Worm (Caenorhabditis elegans) whole organism, early embryonic: Measurements from ENCODE around the gene atg-2.

Source experiments
- B0310.2 ChIP-seq: sonication (generic microtip); optimal IDR thresholded peaks from 2 replicates; lab custom pipeline; 2016; ENCODE audit warnings: mild to moderate bottlenecking, missing genetic modification characterization, missing compliant biosample characterization
- F13C5.2 ChIP-seq: sonication (generic microtip); optimal IDR thresholded peaks from 2 replicates; lab custom pipeline; 2017; ENCODE audit warnings: mild to moderate bottlenecking, missing genetic modification characterization, inconsistent platforms, missing compliant biosample characterization
- aly-1 ChIP-seq: sonication (generic microtip); optimal IDR thresholded peaks from 2 replicates; lab custom pipeline; 2016; ENCODE audit warnings: missing genetic modification characterization, missing compliant biosample characterization
- ama-1 ChIP-seq: fragments of 150-350 bp; optimal IDR thresholded peaks from 2 replicates; lab custom pipeline; 2014
- ceh-13 ChIP-seq: fragments of 200-800 bp; sonication (Bioruptor generic); optimal IDR thresholded peaks from 2 replicates; lab custom pipeline; 2018; ENCODE audit warnings: mild to moderate bottlenecking, missing genetic modification characterization, missing compliant biosample characterization
- ceh-36 ChIP-seq: sonication (generic microtip); optimal IDR thresholded peaks from 2 replicates; lab custom pipeline; 2016; ENCODE audit warnings: missing genetic modification characterization, inconsistent platforms, missing compliant biosample characterization
- ets-7 ChIP-seq: sonication (generic microtip); optimal IDR thresholded peaks from 2 replicates; lab custom pipeline; 2016; ENCODE audit warnings: missing genotype, missing genetic modification characterization, missing compliant biosample characterization
- flt-1 ChIP-seq: fragments of 200-800 bp; sonication (Bioruptor generic); IDR thresholded peaks from 2 replicates; pipeline ENCODE4 v1.3.6; 2022; ENCODE audit warnings: missing genetic modification characterization, missing compliant biosample characterization
- hmbx-1 ChIP-seq: sonication (generic microtip); optimal IDR thresholded peaks from 2 replicates; lab custom pipeline; 2016; ENCODE audit warnings: mild to moderate bottlenecking, missing genetic modification characterization, missing compliant biosample characterization
- hmg-4 ChIP-seq: fragments of 200-800 bp; sonication (Bioruptor generic); optimal IDR thresholded peaks from 2 replicates; lab custom pipeline; 2018; ENCODE audit warnings: mild to moderate bottlenecking, missing genetic modification characterization, missing compliant biosample characterization
- hnd-1 ChIP-seq: sonication (generic microtip); optimal IDR thresholded peaks from 2 replicates; lab custom pipeline; 2016; ENCODE audit warnings: missing genetic modification characterization, missing compliant biosample characterization
- pes-1 ChIP-seq: fragments of 200-800 bp; sonication (Bioruptor generic); IDR thresholded peaks from 2 replicates; pipeline ENCODE4 v1.3.6; 2022; ENCODE audit warnings: missing genetic modification reagents, missing genetic modification characterization, missing compliant biosample characterization
- scrt-1 ChIP-seq: fragments of 200-800 bp; sonication (Bioruptor generic); IDR thresholded peaks from 2 replicates; pipeline ENCODE4 v1.3.6; 2022; ENCODE audit warnings: missing genetic modification characterization, missing compliant biosample characterization
- sea-1 ChIP-seq: fragments of 200-800 bp; sonication (Bioruptor generic); conservative IDR thresholded peaks from 2 replicates; pipeline ENCODE4 v1.3.6; 2022; ENCODE audit warnings: missing genetic modification characterization, missing compliant biosample characterization
- tbx-11 ChIP-seq: fragments of 200-800 bp; sonication (Bioruptor generic); IDR thresholded peaks from 2 replicates; pipeline ENCODE4 v1.3.6; 2022; ENCODE audit warnings: missing genetic modification characterization, missing compliant biosample characterization
- tbx-37 ChIP-seq: fragments of 200-800 bp; sonication (Bioruptor generic); conservative IDR thresholded peaks from 2 replicates; pipeline ENCODE4 v1.3.6; 2022; ENCODE audit warnings: missing genetic modification reagents, missing genetic modification characterization, missing compliant biosample characterization
- tra-4 ChIP-seq: sonication (generic microtip); optimal IDR thresholded peaks from 2 replicates; lab custom pipeline; 2017; ENCODE audit warnings: missing genetic modification characterization, missing compliant biosample characterization

The atg-2 gene

DNA sequence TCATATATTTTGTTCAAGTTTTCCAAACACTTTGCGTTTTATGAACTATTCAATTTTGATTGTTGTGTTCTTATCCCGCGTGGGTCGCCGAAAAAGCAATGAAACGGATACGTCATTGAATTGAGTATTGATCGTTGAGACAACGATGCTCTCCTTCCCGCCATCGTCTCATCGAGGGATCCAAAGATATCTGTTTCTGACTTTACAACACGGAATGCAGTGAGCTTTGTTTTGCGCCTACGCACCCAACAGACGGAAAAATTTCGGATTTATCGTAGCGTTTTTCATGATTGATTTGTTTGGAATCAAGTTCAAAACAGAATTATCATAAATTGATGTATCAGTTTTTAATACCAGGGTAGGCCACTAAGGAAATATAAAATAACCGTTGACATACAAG lies 16.0 kb downstream of the atg-2 start:
- TF ChIP-seq hnd-1 (tag; lab: Kevin White, UChicago), result no peak
- no peak for TF ChIP-seq flt-1 (GFP tag; lab: Robert Waterston, UW)
- TF ChIP-seq ama-1, result no peak
- no peak for TF ChIP-seq pes-1 (GFP tag; lab: Robert Waterston, UW)
- TF ChIP-seq ets-7 (tag; lab: Kevin White, UChicago), result no peak
- TF ChIP-seq tra-4 (tag; lab: Kevin White, UChicago), result no peak
- no peak for TF ChIP-seq hmbx-1 (tag; lab: Kevin White, UChicago)
- TF ChIP-seq hmg-4 (GFP tag; lab: Kevin White, UChicago), result no peak
- TF ChIP-seq F13C5.2 (tag; lab: Kevin White, UChicago), result no peak
- TF ChIP-seq ceh-36 (tag; lab: Kevin White, UChicago), result no peak
- TF ChIP-seq tbx-37 (GFP tag; lab: Robert Waterston, UW), result no peak
- TF ChIP-seq sea-1 (GFP tag; lab: Robert Waterston, UW), result no peak

DNA sequence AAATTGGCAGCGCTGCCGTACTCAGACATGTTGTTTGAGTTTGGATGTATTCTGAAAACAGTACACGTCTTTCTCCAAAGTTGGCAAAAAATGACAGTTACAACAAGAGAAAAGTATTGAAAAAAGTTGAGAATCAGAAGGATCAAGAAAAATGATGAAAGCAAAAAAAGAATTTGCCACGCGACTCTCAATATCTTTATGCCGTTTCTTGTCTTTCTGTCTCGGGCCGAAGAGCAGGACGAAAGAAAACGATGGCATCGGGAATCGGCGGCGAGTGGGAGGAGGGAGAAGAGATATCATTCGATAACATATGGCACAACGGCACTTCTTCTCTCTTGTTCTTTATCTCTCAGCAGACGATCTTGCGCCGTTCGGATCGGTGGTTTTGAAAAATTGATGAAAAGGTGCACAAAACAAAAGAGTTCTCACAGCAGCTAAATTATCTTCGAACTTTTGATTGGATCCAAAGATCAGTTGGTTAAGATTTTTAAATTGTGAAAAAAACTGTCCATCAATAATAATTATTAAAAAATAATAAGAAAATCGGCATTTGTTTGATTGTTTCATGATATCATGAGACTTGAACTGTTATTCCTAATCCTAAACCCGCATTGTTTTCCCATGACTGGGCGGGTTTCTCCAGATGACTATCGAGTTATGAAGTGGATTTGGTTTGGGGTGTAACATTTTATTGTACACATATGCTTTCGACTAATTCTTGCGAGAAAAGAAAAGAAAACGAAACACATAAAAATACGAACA lies 16.8 kb downstream of the atg-2 start, which contains the start of gene gei-15:
gei-15 (minus strand) TSS at position 51 of the 762 bp plus-strand sequence.
- no peak for TF ChIP-seq ets-7 (tag; lab: Kevin White, UChicago)
- no peak for TF ChIP-seq pes-1 (GFP tag; lab: Robert Waterston, UW)
- TF ChIP-seq ceh-36 (tag; lab: Kevin White, UChicago), result no peak
- TF ChIP-seq tra-4 (tag; lab: Kevin White, UChicago), result no peak
- no peak for TF ChIP-seq flt-1 (GFP tag; lab: Robert Waterston, UW)
- TF ChIP-seq hmg-4 (GFP tag; lab: Kevin White, UChicago), result no peak
- no peak for TF ChIP-seq F13C5.2 (tag; lab: Kevin White, UChicago)
- TF ChIP-seq tbx-11, result no peak
- no peak for TF ChIP-seq hmbx-1 (tag; lab: Kevin White, UChicago)
- no peak for TF ChIP-seq ama-1
- TF ChIP-seq ceh-13 (GFP tag; lab: Kevin White, UChicago), result no peak
- no peak for TF ChIP-seq aly-1 (tag; lab: Kevin White, UChicago)
- no peak for TF ChIP-seq tbx-37 (GFP tag; lab: Robert Waterston, UW)
- TF ChIP-seq sea-1 (GFP tag; lab: Robert Waterston, UW), result no peak
- no peak for TF ChIP-seq scrt-1
- no peak for TF ChIP-seq B0310.2 (tag; lab: Kevin White, UChicago)
- no peak for TF ChIP-seq hnd-1 (tag; lab: Kevin White, UChicago)

DNA sequence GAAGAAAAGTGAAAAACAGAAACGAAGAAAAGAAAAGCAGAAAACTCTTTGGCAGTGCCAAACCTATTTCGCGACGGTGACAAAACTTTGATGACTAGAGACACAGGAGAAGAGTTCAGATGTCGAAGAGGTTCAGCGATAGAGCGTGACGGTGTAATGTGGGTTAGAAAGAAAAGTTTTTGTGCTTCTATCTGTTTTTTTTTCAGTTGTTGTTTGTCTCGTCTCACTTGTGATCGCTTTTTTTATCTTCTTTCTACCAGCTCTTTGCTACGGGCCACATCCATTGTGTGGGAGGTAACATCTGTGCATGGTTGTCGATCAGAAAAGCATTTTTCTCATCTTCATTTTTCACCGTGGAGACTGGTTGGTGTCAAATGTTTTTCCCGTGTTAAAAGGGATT lies 19.3 kb downstream of the atg-2 start, which contains the start of gene F41B4.1:
F41B4.1 (minus strand) TSS at position 23 of the 400 bp plus-strand sequence.
- TF ChIP-seq B0310.2 (tag; lab: Kevin White, UChicago) (no peak), tbx-37 (GFP tag; lab: Robert Waterston, UW) (no peak), F13C5.2 (tag; lab: Kevin White, UChicago) (no peak), hmbx-1 (tag; lab: Kevin White, UChicago) (no peak), pes-1 (GFP tag; lab: Robert Waterston, UW) (no peak)

DNA sequence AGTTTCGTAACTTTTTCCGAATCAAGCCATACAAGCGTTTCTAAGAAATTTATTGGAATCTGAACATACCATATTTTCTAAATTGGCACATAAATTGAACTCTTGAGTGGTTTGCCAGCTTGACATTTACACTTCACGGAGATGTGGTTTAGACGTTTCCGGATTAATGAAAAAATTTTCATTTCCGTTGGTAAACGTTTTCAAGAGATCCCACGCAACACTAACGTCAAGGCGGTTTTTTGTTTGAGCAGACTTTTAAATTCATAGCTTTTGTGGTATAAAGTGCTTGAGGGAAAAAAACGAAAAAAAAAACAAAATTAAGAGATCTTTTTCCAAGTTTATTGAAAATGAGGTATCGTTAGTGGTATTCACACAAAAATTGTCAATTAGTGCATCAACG lies 28.6 kb downstream of the atg-2 start, which contains the start of gene F41B4.2:
F41B4.2 (minus strand) TSS at position 101 of the 400 bp plus-strand sequence.
- no peak for TF ChIP-seq B0310.2 (tag; lab: Kevin White, UChicago)

DNA sequence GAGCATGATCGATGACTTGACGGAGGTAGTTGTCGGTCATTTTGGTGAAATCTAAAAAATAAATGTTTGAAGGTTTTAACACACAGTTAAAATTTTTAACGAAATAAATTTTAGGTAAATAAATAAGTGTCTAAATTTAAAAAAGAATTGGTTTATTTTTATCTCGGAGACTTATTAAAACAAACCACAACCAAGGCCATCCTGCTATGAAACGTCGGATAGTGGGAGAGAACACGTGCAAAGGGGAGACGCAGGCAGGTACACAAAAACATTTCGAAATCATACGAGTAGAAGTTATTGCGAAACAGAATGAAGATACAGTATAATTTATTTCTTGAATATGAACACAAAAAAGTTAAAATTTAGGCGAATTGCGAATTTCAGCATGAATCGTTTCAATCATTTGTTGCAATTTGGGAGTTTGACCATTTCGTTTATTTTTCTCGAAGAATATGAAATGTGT lies 29.5 kb downstream of the atg-2 start, which contains the start of gene F41B4.3:
F41B4.3 (minus strand) TSS at position 51 of the 463 bp plus-strand sequence.
- TF ChIP-seq hmg-4 (GFP tag; lab: Kevin White, UChicago), result no peak
- TF ChIP-seq aly-1 (tag; lab: Kevin White, UChicago), result no peak
- no peak for TF ChIP-seq hmbx-1 (tag; lab: Kevin White, UChicago)
- no peak for TF ChIP-seq sea-1 (GFP tag; lab: Robert Waterston, UW)
- TF ChIP-seq scrt-1, result no peak
- TF ChIP-seq tbx-11, result no peak
- TF ChIP-seq ets-7 (tag; lab: Kevin White, UChicago), result no peak
- TF ChIP-seq F13C5.2 (tag; lab: Kevin White, UChicago), result no peak

DNA sequence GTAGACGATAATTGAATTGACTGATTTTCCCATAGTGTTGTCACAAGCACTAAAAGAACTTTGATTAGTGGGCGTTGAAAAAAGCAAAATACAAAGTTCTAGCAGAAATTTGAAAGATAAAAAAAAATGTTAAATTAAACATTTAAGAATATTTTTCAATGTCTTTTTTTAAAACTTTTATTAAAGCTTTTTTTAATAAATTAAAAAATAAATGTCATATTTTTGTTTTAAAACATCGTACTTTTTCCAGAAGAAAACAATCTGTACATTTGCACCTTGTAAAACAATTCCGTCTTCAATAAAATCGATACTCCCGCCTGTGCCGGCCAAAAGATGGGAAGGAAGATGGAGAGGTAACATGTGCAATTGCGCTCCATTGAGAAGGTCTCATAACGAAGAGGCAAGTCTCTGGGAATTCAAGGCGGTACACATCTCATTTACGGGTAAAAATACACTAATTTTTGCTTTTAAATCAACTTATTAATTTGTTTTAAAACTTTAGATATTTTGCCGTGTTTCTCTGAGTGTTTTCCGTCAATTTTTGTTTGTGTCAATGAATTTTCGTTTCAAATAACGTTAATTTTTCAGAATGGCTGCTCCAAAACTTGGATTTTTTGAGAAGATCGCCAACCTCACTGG lies 34.2 kb downstream of the atg-2 start, which contains the start of the genes glr-6 and asg-2:
glr-6 (minus strand) TSS at position 51 of the 639 bp plus-strand sequence.
asg-2 (plus strand) TSS at position 589 of the 639 bp plus-strand sequence.
- peak; percentile 42 for TF ChIP-seq F13C5.2 (tag; lab: Kevin White, UChicago)
- no peak for TF ChIP-seq tra-4 (tag; lab: Kevin White, UChicago)

DNA sequence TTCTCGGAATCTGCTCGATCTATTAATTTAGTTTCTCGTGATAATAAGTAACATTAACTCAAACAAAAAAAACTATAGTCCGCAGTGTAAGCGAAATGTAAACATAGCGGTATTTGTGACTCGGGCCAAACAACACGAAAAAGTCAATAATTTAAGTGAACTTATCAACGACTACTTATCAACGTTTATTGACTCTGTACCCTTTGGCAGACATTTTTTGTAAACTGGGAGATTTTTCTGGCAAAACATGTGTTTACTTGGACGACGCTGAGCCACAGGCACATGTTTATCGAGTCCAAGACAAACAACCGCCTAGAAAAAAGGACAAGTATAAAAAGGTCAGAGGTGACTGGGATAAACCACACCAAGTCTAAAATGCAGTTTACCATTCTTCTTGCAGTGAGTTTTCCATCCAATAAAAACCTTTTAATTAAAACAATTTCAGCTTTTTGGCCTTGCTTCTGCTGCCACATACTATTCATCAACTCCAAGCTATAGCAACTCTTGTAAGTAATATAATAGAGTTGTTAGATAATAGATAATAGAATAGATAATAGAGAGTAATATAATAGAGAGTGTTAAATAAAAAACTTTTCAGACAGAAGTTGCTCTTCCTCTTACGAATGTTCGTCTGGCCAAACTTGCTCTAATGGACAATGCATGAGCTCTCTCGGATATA lies 38.0 kb downstream of the atg-2 start, which contains the start of gene C53B7.3:
C53B7.3 (plus strand) TSS at position 362 of the 679 bp plus-strand sequence.
- TF ChIP-seq aly-1 (tag; lab: Kevin White, UChicago) (no peak), ets-7 (tag; lab: Kevin White, UChicago) (no peak)
